Fruit fly (Drosophila melanogaster) whole organism, embryonic: Measurements from ENCODE around the gene CG3078.

Experiments used
- Bdp1 ChIP-seq: fragments of 200-800 bp; sonication (Bioruptor generic); optimal IDR thresholded peaks from 3 replicates; lab custom pipeline; 2016; ENCODE audit warnings: missing biosample characterization, missing genetic modification characterization
- CG12299 ChIP-seq: fragments of 200-800 bp; sonication (Bioruptor generic); optimal IDR thresholded peaks from 2 replicates; lab custom pipeline; 2018; ENCODE audit warnings: missing biosample characterization, mild to moderate bottlenecking, missing genetic modification characterization
- CG13624 ChIP-seq: fragments of 200-800 bp; sonication (Bioruptor generic); optimal IDR thresholded peaks from 2 replicates; lab custom pipeline; 2016; ENCODE audit warnings: missing biosample characterization, missing genetic modification characterization
- CG14965 ChIP-seq: fragments of 200-800 bp; sonication (Bioruptor generic); optimal IDR thresholded peaks from 2 replicates; lab custom pipeline; 2016; ENCODE audit warnings: missing biosample characterization, missing genetic modification characterization, borderline replicate concordance
- CG15514 ChIP-seq: fragments of 200-800 bp; sonication (Bioruptor generic); optimal IDR thresholded peaks from 3 replicates; lab custom pipeline; 2017; ENCODE audit warnings: missing biosample characterization, missing genetic modification characterization, mild to moderate bottlenecking, moderate library complexity, missing genetic modification reagents
- CG17361 ChIP-seq: fragments of 200-800 bp; sonication (Bioruptor generic); IDR thresholded peaks from 3 replicates; pipeline ENCODE4 v1.3.6; 2022; ENCODE audit warnings: missing biosample characterization, missing genetic modification characterization
- CG18599 ChIP-seq: fragments of 200-800 bp; sonication (Bioruptor generic); optimal IDR thresholded peaks from 3 replicates; lab custom pipeline; 2017; ENCODE audit warnings: missing biosample characterization, missing genetic modification characterization, mild to moderate bottlenecking, moderate library complexity, missing genetic modification reagents
- CG30403 ChIP-seq: fragments of 200-800 bp; sonication (Bioruptor generic); optimal IDR thresholded peaks from 3 replicates; lab custom pipeline; 2016; ENCODE audit warnings: missing biosample characterization, missing genetic modification characterization
- CG32767 ChIP-seq: fragments of 200-800 bp; sonication (Bioruptor generic); IDR thresholded peaks from 2 replicates; pipeline ENCODE4 v1.3.6; 2022; ENCODE audit warnings: missing biosample characterization, missing genetic modification characterization
- CG3281 ChIP-seq: fragments of 200-800 bp; sonication (Bioruptor generic); optimal IDR thresholded peaks from 3 replicates; lab custom pipeline; 2017; ENCODE audit warnings: missing biosample characterization, mild to moderate bottlenecking, missing genetic modification characterization
- CG33557 ChIP-seq: fragments of 200-800 bp; sonication (Bioruptor generic); optimal IDR thresholded peaks from 2 replicates; lab custom pipeline; 2019; ENCODE audit warnings: missing biosample characterization, mild to moderate bottlenecking, missing genetic modification characterization, moderate library complexity
- CG34376 ChIP-seq: fragments of 200-800 bp; sonication (Bioruptor generic); optimal IDR thresholded peaks from 2 replicates; lab custom pipeline; 2018; ENCODE audit warnings: missing biosample characterization, mild to moderate bottlenecking, missing genetic modification characterization
- CG4617 ChIP-seq: fragments of 200-800 bp; sonication (Bioruptor generic); optimal IDR thresholded peaks from 3 replicates; lab custom pipeline; 2016; ENCODE audit warnings: missing biosample characterization, missing genetic modification characterization, borderline replicate concordance
- CG6175 ChIP-seq: fragments of 200-800 bp; sonication (Bioruptor generic); IDR thresholded peaks from 3 replicates; pipeline ENCODE4 v1.3.6; 2022; ENCODE audit warnings: missing biosample characterization, missing genetic modification characterization
- CG6654 ChIP-seq: fragments of 200-800 bp; sonication (Bioruptor generic); optimal IDR thresholded peaks from 2 replicates; lab custom pipeline; 2017; ENCODE audit warnings: missing biosample characterization, mild to moderate bottlenecking, missing genetic modification characterization
- CG6791 ChIP-seq: fragments of 200-800 bp; sonication (Bioruptor generic); IDR thresholded peaks from 3 replicates; pipeline ENCODE4 v1.3.6; 2022; ENCODE audit warnings: missing biosample characterization, missing genetic modification characterization; ENCODE audit not compliant: partially characterized antibody
- CG7839 ChIP-seq: fragments of 200-800 bp; sonication (Bioruptor generic); optimal IDR thresholded peaks from 3 replicates; lab custom pipeline; 2018; ENCODE audit warnings: missing biosample characterization, mild to moderate bottlenecking, missing genetic modification characterization, moderate library complexity
- CG8765 ChIP-seq: fragments of 200-800 bp; sonication (Bioruptor generic); IDR thresholded peaks from 2 replicates; pipeline ENCODE4 v1.3.6; 2022; ENCODE audit warnings: missing biosample characterization, missing genetic modification characterization
- Camta ChIP-seq: fragments of 200-800 bp; sonication (Bioruptor generic); optimal IDR thresholded peaks from 2 replicates; lab custom pipeline; 2016; ENCODE audit warnings: missing biosample characterization, missing genetic modification characterization
- CrebB ChIP-seq: fragments of 200-800 bp; sonication (Bioruptor generic); optimal IDR thresholded peaks from 3 replicates; lab custom pipeline; 2018; ENCODE audit warnings: missing biosample characterization, mild to moderate bottlenecking, missing genetic modification characterization
- Deaf1 ChIP-seq: fragments of 200-800 bp; optimal IDR thresholded peaks from 3 replicates; lab custom pipeline; 2019; ENCODE audit warnings: missing biosample characterization, mild to moderate bottlenecking, missing genetic modification characterization, moderate library complexity
- Eip74EF ChIP-seq, 2 experiments: fragments of 200-800 bp in 1 of 2; fragments of >200 bp in 1 of 2; sonication (Bioruptor generic) in 1 of 2; optimal IDR thresholded peaks; 2 replicates each; lab custom pipeline; 2017 to 2019; ENCODE audit warnings: missing biosample characterization in 2 of 2, missing genetic modification characterization in 2 of 2, mild to moderate bottlenecking in 1 of 2, moderate library complexity in 1 of 2
- GATAe ChIP-seq: fragments of 200-800 bp; sonication (Bioruptor generic); conservative IDR thresholded peaks from 2 replicates; pipeline ENCODE4 v1.3.6; 2022; ENCODE audit warnings: missing biosample characterization, missing genetic modification characterization
- Gsc ChIP-seq: fragments of 200-800 bp; sonication (Bioruptor generic); IDR thresholded peaks from 2 replicates; pipeline ENCODE4 v1.3.6; 2022; ENCODE audit warnings: missing biosample characterization, missing genetic modification characterization
- HHEX ChIP-seq: fragments of 200-800 bp; sonication (Bioruptor generic); optimal IDR thresholded peaks from 3 replicates; lab custom pipeline; 2017; ENCODE audit warnings: missing biosample characterization, mild to moderate bottlenecking, missing genetic modification characterization, missing genetic modification reagents
- HLH4C ChIP-seq: fragments of 200-800 bp; sonication (Bioruptor generic); IDR thresholded peaks from 3 replicates; pipeline ENCODE4 v1.3.6; 2022; ENCODE audit warnings: missing biosample characterization, missing genetic modification characterization; ENCODE audit not compliant: partially characterized antibody
- Hr39 ChIP-seq: fragments of >200 bp; optimal IDR thresholded peaks from 2 replicates; lab custom pipeline; 2017
- Hsf ChIP-seq: fragments of 200-800 bp; sonication (Bioruptor generic); optimal IDR thresholded peaks from 3 replicates; lab custom pipeline; 2016; ENCODE audit warnings: missing biosample characterization, missing genetic modification characterization
- Meics ChIP-seq: fragments of 200-800 bp; sonication (Bioruptor generic); optimal IDR thresholded peaks from 2 replicates; lab custom pipeline; 2017; ENCODE audit warnings: missing biosample characterization, mild to moderate bottlenecking, missing genetic modification characterization
- Ptx1 ChIP-seq: fragments of 200-800 bp; sonication (Bioruptor generic); IDR thresholded peaks from 2 replicates; pipeline ENCODE4 v1.3.6; 2022; ENCODE audit warnings: missing biosample characterization, missing genetic modification characterization
- Sox102F ChIP-seq: fragments of 200-800 bp; sonication (Bioruptor generic); optimal IDR thresholded peaks from 2 replicates; lab custom pipeline; 2018; ENCODE audit warnings: missing biosample characterization, mild to moderate bottlenecking, missing genetic modification characterization, moderate library complexity
- amos ChIP-seq: fragments of 200-800 bp; sonication (Bioruptor generic); IDR thresholded peaks from 2 replicates; pipeline ENCODE4 v1.3.6; 2022; ENCODE audit warnings: missing biosample characterization, missing genetic modification characterization; ENCODE audit not compliant: partially characterized antibody
- bowl ChIP-seq: fragments of 200-800 bp; sonication (Bioruptor generic); IDR thresholded peaks from 2 replicates; pipeline ENCODE4 v1.3.6; 2022; ENCODE audit warnings: missing biosample characterization, missing genetic modification characterization
- croc ChIP-seq: fragments of 200-800 bp; sonication (Bioruptor generic); conservative IDR thresholded peaks from 3 replicates; pipeline ENCODE4 v1.3.6; 2022; ENCODE audit warnings: missing biosample characterization, missing genetic modification characterization
- fd96Cb ChIP-seq: fragments of 200-800 bp; sonication (Bioruptor generic); optimal IDR thresholded peaks from 2 replicates; lab custom pipeline; 2018; ENCODE audit warnings: missing biosample characterization, mild to moderate bottlenecking, missing genetic modification characterization, moderate library complexity
- h ChIP-seq: fragments of >200 bp; optimal IDR thresholded peaks from 2 replicates; lab custom pipeline; 2017
- her ChIP-seq: fragments of 200-800 bp; sonication (Bioruptor generic); optimal IDR thresholded peaks from 2 replicates; lab custom pipeline; 2016; ENCODE audit warnings: missing biosample characterization, missing genetic modification characterization
- nau ChIP-seq: fragments of 200-800 bp; sonication (Bioruptor generic); optimal IDR thresholded peaks from 3 replicates; lab custom pipeline; 2017; ENCODE audit warnings: missing biosample characterization, mild to moderate bottlenecking, missing genetic modification characterization, missing genetic modification reagents
- oc ChIP-seq: fragments of 200-800 bp; sonication (Bioruptor generic); optimal IDR thresholded peaks from 2 replicates; lab custom pipeline; 2018; ENCODE audit warnings: missing biosample characterization, mild to moderate bottlenecking, missing genetic modification characterization, moderate library complexity
- pho ChIP-seq: fragments of 200-800 bp; sonication (Bioruptor generic); optimal IDR thresholded peaks from 2 replicates; lab custom pipeline; 2016; ENCODE audit warnings: missing biosample characterization, missing genetic modification characterization
- prd ChIP-seq, 3 experiments: fragments of >200 bp in 2 of 3; fragments of 200-800 bp in 1 of 3; sonication (Bioruptor generic) in 1 of 3; optimal IDR thresholded peaks in 2 of 3; IDR thresholded peaks in 1 of 3; 2 replicates in 2 of 3; 3 replicates in 1 of 3; pipeline versions ENCODE4 v1.3.6 to Lab custom; 2017 to 2022; ENCODE audit warnings: missing biosample characterization in 1 of 3, missing genetic modification characterization in 1 of 3
- sima ChIP-seq: fragments of 200-800 bp; sonication (Bioruptor generic); optimal IDR thresholded peaks from 2 replicates; lab custom pipeline; 2016; ENCODE audit warnings: missing biosample characterization, missing genetic modification characterization
- slou ChIP-seq: fragments of 200-800 bp; sonication (Bioruptor generic); optimal IDR thresholded peaks from 3 replicates; lab custom pipeline; 2016; ENCODE audit warnings: missing biosample characterization, missing genetic modification characterization
- sna ChIP-seq: fragments of 200-800 bp; sonication (Bioruptor generic); IDR thresholded peaks from 2 replicates; pipeline ENCODE4 v1.3.6; 2022; ENCODE audit warnings: missing biosample characterization, missing genetic modification characterization; ENCODE audit not compliant: partially characterized antibody
- sob ChIP-seq: fragments of 200-800 bp; sonication (Bioruptor generic); IDR thresholded peaks from 2 replicates; pipeline ENCODE4 v1.3.6; 2022; ENCODE audit warnings: missing biosample characterization, missing genetic modification characterization
- sug ChIP-seq: fragments of 200-800 bp; optimal IDR thresholded peaks from 2 replicates; lab custom pipeline; 2019; ENCODE audit warnings: missing biosample characterization, mild to moderate bottlenecking, missing genetic modification characterization, moderate library complexity
- tna ChIP-seq: fragments of 200-800 bp; sonication (Bioruptor generic); IDR thresholded peaks from 2 replicates; pipeline ENCODE4 v1.3.6; 2022; ENCODE audit warnings: missing biosample characterization, missing genetic modification characterization; ENCODE audit not compliant: partially characterized antibody
- twi ChIP-seq: fragments of 200-800 bp; optimal IDR thresholded peaks from 2 replicates; lab custom pipeline; 2019; ENCODE audit warnings: missing biosample characterization, mild to moderate bottlenecking, missing genetic modification characterization, moderate library complexity
- zen ChIP-seq: fragments of 200-800 bp; sonication (Bioruptor generic); optimal IDR thresholded peaks from 3 replicates; lab custom pipeline; 2018; ENCODE audit warnings: missing biosample characterization, mild to moderate bottlenecking, missing genetic modification characterization, moderate library complexity

The CG3078 gene

DNA sequence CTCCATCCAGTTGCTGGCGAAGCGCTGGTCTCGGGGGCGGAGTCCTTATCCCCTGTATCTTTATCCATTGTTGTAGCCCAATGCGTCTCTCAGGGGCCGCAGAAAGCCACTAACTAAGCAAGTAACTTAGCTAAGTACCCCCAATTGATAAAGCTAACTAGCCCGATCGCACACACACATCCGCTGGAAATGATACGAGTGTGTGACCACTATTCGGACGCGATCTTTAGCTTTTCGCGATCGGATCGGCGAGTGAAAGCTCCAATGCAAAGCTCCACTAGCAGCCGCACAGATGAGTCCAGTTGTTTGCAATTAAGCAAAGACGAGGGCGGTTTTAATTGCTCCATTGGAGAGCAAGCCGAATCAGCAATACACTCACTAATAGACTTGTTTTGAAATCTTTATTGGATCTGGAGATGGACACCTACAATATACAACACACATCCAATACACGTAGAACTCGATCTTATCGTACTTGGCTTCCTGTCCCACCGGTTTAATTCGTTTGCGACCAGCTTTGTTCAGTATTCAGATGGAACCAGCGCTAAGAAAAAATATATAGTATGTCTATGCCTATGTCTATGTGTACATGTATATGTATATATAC is 5.5 kb downstream of the CG3078 start, which contains the start of gene CG3091 (continued):
- peak; percentile 86 for TF ChIP-seq Deaf1 (tag; lab: Kevin White, UChicago)
- TF ChIP-seq CG18599, result peak; percentile 43
- peak; percentile 24 for TF ChIP-seq CG15514
- TF ChIP-seq sob (GFP tag; lab: Robert Waterston, UW), result peak; percentile 12; the same call in 1 of the 2 replicates
- peak; percentile 53 for TF ChIP-seq sug (tag; lab: Kevin White, UChicago)
- TF ChIP-seq CG8765 (GFP tag; lab: Robert Waterston, UW), result no peak
- TF ChIP-seq Hr39 (lab: Kevin White, UChicago), result no peak
- no peak for TF ChIP-seq CG17361 (GFP tag; lab: Robert Waterston, UW)
- TF ChIP-seq CG7839 (tag; lab: Kevin White, UChicago), result no peak
- peak; percentile 44 for TF ChIP-seq CG13624
- no peak for TF ChIP-seq slou
- TF ChIP-seq Bdp1 (GFP tag; lab: Kevin White, UChicago), result no peak
- no peak for TF ChIP-seq tna
- TF ChIP-seq CG6654 (GFP tag; lab: Kevin White, UChicago), result no peak
- TF ChIP-seq GATAe (GFP tag; lab: Robert Waterston, UW), result no peak
- TF ChIP-seq CG3281 (GFP tag; lab: Kevin White, UChicago), result peak; percentile 16
- no peak for TF ChIP-seq HHEX (GFP tag; lab: Kevin White, UChicago)
- no peak for TF ChIP-seq zen
- TF ChIP-seq HLH4C (GFP tag; lab: Robert Waterston, UW), result no peak
- TF ChIP-seq Meics (GFP tag; lab: Kevin White, UChicago), result peak; percentile 48
- TF ChIP-seq Gsc (GFP tag; lab: Robert Waterston, UW), result no peak
- no peak for TF ChIP-seq pho

DNA sequence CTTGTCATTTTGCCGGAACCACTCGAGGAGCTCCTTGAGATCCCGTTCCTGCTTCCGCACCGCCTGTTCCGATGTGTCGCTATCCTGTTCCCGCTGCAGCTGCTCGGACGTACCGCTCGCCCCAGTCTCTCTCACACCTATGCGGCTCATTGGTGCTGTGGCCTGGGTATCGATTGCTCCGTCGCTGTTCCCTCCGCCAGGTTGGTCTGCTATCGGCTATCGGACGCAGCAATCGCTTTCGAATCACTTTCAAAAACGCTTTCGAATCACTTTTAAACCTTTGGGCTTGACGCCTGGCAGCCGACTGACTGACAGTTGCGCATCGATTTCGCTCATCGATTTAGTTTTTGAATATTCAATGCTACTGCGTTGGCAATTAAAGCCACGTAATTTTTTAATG is 8.0 kb downstream of the CG3078 start, which contains the start of gene CG3191:
TSS of gene CG3191 (minus strand) at position 306 of the 400 bp plus-strand sequence.
- no peak for TF ChIP-seq her (GFP tag; lab: Kevin White, UChicago)
- no peak for TF ChIP-seq CG6791 (GFP tag; lab: Robert Waterston, UW)
- no peak for TF ChIP-seq sima (GFP tag; lab: Kevin White, UChicago)
- TF ChIP-seq CG4617 (GFP tag; lab: Kevin White, UChicago), result no peak
- no peak for TF ChIP-seq CrebB (tag; lab: Kevin White, UChicago)
- TF ChIP-seq Deaf1 (tag; lab: Kevin White, UChicago), result no peak
- TF ChIP-seq croc, result no peak
- TF ChIP-seq Eip74EF (GFP tag; optimal IDR thresholded peaks at IDR 0.05; lab: Kevin White, UChicago), result no peak
- TF ChIP-seq fd96Cb (tag; lab: Kevin White, UChicago), result no peak
- no peak for TF ChIP-seq Hsf (GFP tag; lab: Kevin White, UChicago)
- no peak for TF ChIP-seq Ptx1 (GFP tag; lab: Robert Waterston, UW)
- no peak for TF ChIP-seq sob (GFP tag; lab: Robert Waterston, UW)
- no peak for TF ChIP-seq CG34376 (GFP tag; lab: Kevin White, UChicago)
- no peak for TF ChIP-seq CG30403 (GFP tag; lab: Kevin White, UChicago)
- TF ChIP-seq bowl, result no peak
- no peak for TF ChIP-seq twi (tag; lab: Kevin White, UChicago)
- TF ChIP-seq CG14965 (GFP tag; lab: Kevin White, UChicago), result no peak
- TF ChIP-seq sna (GFP tag; lab: Robert Waterston, UW), result 0 out of 2 replicates have a peak, but pooled peaks have one; percentile 37
- TF ChIP-seq CG33557 (GFP tag; lab: Kevin White, UChicago), result no peak
- no peak for TF ChIP-seq CG6175 (GFP tag; lab: Robert Waterston, UW)
- TF ChIP-seq amos (GFP tag; lab: Robert Waterston, UW), result peak; percentile 29; the same call in 1 of the 2 replicates
- no peak for TF ChIP-seq Sox102F (GFP tag; lab: Kevin White, UChicago)
- no peak for TF ChIP-seq CG12299 (tag; lab: Kevin White, UChicago)
- TF ChIP-seq h (lab: Kevin White, UChicago), result no peak
- TF ChIP-seq CG32767 (GFP tag; lab: Robert Waterston, UW), result no peak
- no peak for TF ChIP-seq Camta (GFP tag; lab: Kevin White, UChicago)
- no peak for TF ChIP-seq oc (tag; lab: Kevin White, UChicago)
- TF ChIP-seq nau (GFP tag; lab: Kevin White, UChicago), result no peak
- TF ChIP-seq prd (optimal IDR thresholded peaks at IDR 0.05; lab: Kevin White, UChicago), result no peak
- TF ChIP-seq prd (GFP tag; IDR thresholded peaks at IDR 0.05; lab: Robert Waterston, UW), result no peak
